Worm (Caenorhabditis elegans) whole organism, L4 larva: ENCODE results near the gene smg-4.

Experiments
- F10B5.3 ChIP-seq: sonication (generic microtip); optimal IDR thresholded peaks from 2 replicates; lab custom pipeline; 2016; ENCODE audit warnings: mild to moderate bottlenecking, missing genetic modification characterization, missing compliant biosample characterization
- R02D3.7 ChIP-seq: fragments of 150-350 bp; sonication (generic microtip); optimal IDR thresholded peaks from 3 replicates; lab custom pipeline; 2014; ENCODE audit warnings: missing biosample characterization, missing genetic modification characterization
- T20F7.1 ChIP-seq: fragments of 200-800 bp; sonication (Bioruptor generic); optimal IDR thresholded peaks from 2 replicates; lab custom pipeline; 2018; ENCODE audit warnings: mild to moderate bottlenecking, missing genetic modification characterization, missing compliant biosample characterization
- Y75B8A.6 ChIP-seq: fragments of 200-800 bp; sonication (Bioruptor generic); IDR thresholded peaks from 2 replicates; pipeline ENCODE4 v1.3.6; 2022; ENCODE audit warnings: missing genetic modification reagents, missing genetic modification characterization, missing compliant biosample characterization
- aly-2 ChIP-seq: sonication (generic microtip); optimal IDR thresholded peaks from 2 replicates; lab custom pipeline; 2018; ENCODE audit warnings: missing biosample characterization, missing genetic modification characterization
- ceh-44 ChIP-seq: fragments of 200-800 bp; sonication (Bioruptor generic); IDR thresholded peaks from 2 replicates; pipeline ENCODE4 v1.3.6; 2022; ENCODE audit warnings: missing genetic modification reagents, missing genetic modification characterization, missing compliant biosample characterization
- ceh-82 ChIP-seq: sonication (generic microtip); optimal IDR thresholded peaks from 2 replicates; lab custom pipeline; 2017; ENCODE audit warnings: missing biosample characterization, missing genetic modification characterization
- ces-1 ChIP-seq: fragments of 150-350 bp; sonication (generic microtip); optimal IDR thresholded peaks from 4 replicates; lab custom pipeline; 2014; ENCODE audit warnings: missing biosample characterization, missing genetic modification reagents, missing genetic modification characterization
- cey-2 ChIP-seq: sonication (generic microtip); optimal IDR thresholded peaks from 3 replicates; lab custom pipeline; 2017; ENCODE audit warnings: missing genetic modification characterization, mild to moderate bottlenecking, missing compliant biosample characterization, antibody characterized with exemption, borderline replicate concordance; ENCODE audit not compliant: insufficient read depth
- ctbp-1 ChIP-seq: fragments of 200-800 bp; sonication (Bioruptor generic); IDR thresholded peaks from 2 replicates; pipeline ENCODE4 v1.3.6; 2022; ENCODE audit warnings: missing genetic modification reagents, missing genetic modification characterization, missing compliant biosample characterization
- daf-16 ChIP-seq, 3 experiments: sonication (generic microtip); optimal IDR thresholded peaks; 2 replicates each; lab custom pipeline; 2016 to 2017; ENCODE audit warnings: missing genetic modification characterization in 3 of 3, missing genetic modification reagents in 3 of 3, mild to moderate bottlenecking in 2 of 3, missing compliant biosample characterization in 2 of 3, missing biosample characterization in 1 of 3, moderate library complexity in 1 of 3
- daf-8 ChIP-seq: fragments of 200-800 bp; sonication (Bioruptor generic); IDR thresholded peaks from 2 replicates; pipeline ENCODE4 v1.3.6; 2022; ENCODE audit warnings: missing genetic modification characterization, missing compliant biosample characterization
- dmd-6 ChIP-seq: fragments of 200-800 bp; sonication (Bioruptor generic); IDR thresholded peaks from 2 replicates; pipeline ENCODE4 v1.3.6; 2022; ENCODE audit warnings: missing genetic modification reagents, missing genetic modification characterization, missing compliant biosample characterization
- dmd-8 ChIP-seq: fragments of 200-800 bp; sonication (Bioruptor generic); IDR thresholded peaks from 2 replicates; pipeline ENCODE4 v1.3.6; 2022; ENCODE audit warnings: missing genetic modification characterization, missing compliant biosample characterization
- dmd-9 ChIP-seq: fragments of 200-800 bp; sonication (Bioruptor generic); IDR thresholded peaks from 2 replicates; pipeline ENCODE4 v1.3.6; 2022; ENCODE audit warnings: missing genetic modification reagents, missing genetic modification characterization, missing compliant biosample characterization
- duxl-1 ChIP-seq: sonication (generic microtip); optimal IDR thresholded peaks from 2 replicates; lab custom pipeline; 2016; ENCODE audit warnings: mild to moderate bottlenecking, missing genetic modification characterization, moderate library complexity, missing compliant biosample characterization; ENCODE audit not compliant: poor library complexity
- egl-27 ChIP-seq: sonication (generic microtip); optimal IDR thresholded peaks from 3 replicates; lab custom pipeline; 2017; ENCODE audit warnings: missing biosample characterization, missing genetic modification reagents, missing genetic modification characterization
- egl-43 ChIP-seq: fragments of 200-800 bp; sonication (Bioruptor generic); IDR thresholded peaks from 2 replicates; pipeline ENCODE4 v1.3.6; 2022; ENCODE audit warnings: missing genetic modification reagents, missing genetic modification characterization, missing compliant biosample characterization
- fos-1 ChIP-seq: fragments of 150-350 bp; optimal IDR thresholded peaks from 2 replicates; lab custom pipeline; 2014; ENCODE audit warnings: missing biosample characterization, missing genetic modification characterization
- gei-8 ChIP-seq: fragments of 200-800 bp; sonication (Bioruptor generic); optimal IDR thresholded peaks from 2 replicates; lab custom pipeline; 2018; ENCODE audit warnings: mild to moderate bottlenecking, missing genetic modification characterization, missing compliant biosample characterization
- hmg-1.1 ChIP-seq: fragments of 200-800 bp; sonication (Bioruptor generic); IDR thresholded peaks from 2 replicates; pipeline ENCODE4 v1.3.6; 2022; ENCODE audit warnings: missing genetic modification reagents, missing genetic modification characterization, missing compliant biosample characterization
- jun-1 ChIP-seq: fragments of 150-350 bp; optimal IDR thresholded peaks from 2 replicates; lab custom pipeline; 2014; ENCODE audit warnings: missing biosample characterization, missing genetic modification reagents, missing genetic modification characterization
- lim-7 ChIP-seq: fragments of 200-800 bp; sonication (Bioruptor generic); IDR thresholded peaks from 2 replicates; pipeline ENCODE4 v1.3.6; 2022; ENCODE audit warnings: missing genetic modification characterization, missing compliant biosample characterization
- lin-15B ChIP-seq: fragments of 150-350 bp; sonication (generic microtip); optimal IDR thresholded peaks from 3 replicates; lab custom pipeline; 2014; ENCODE audit warnings: missing biosample characterization, missing genetic modification characterization
- lin-29 ChIP-seq: fragments of 200-800 bp; sonication (Bioruptor generic); IDR thresholded peaks from 2 replicates; pipeline ENCODE4 v1.3.6; 2022; ENCODE audit warnings: missing genetic modification reagents, missing genetic modification characterization, missing compliant biosample characterization
- madf-5 ChIP-seq, 2 experiments: fragments of 200-800 bp; sonication (Bioruptor generic); IDR thresholded peaks; 2 replicates each; pipeline ENCODE4 v1.3.6; 2022; ENCODE audit warnings: missing compliant biosample characterization in 2 of 2, missing genetic modification characterization in 2 of 2
- mxl-2 ChIP-seq: fragments of 200-800 bp; sonication (Bioruptor generic); conservative IDR thresholded peaks from 2 replicates; pipeline ENCODE4 v1.3.6; 2022; ENCODE audit warnings: missing genetic modification reagents, missing genetic modification characterization, missing compliant biosample characterization
- mxl-3 ChIP-seq: fragments of 200-800 bp; sonication (Bioruptor generic); optimal IDR thresholded peaks from 2 replicates; lab custom pipeline; 2018; ENCODE audit warnings: mild to moderate bottlenecking, missing genetic modification characterization, missing compliant biosample characterization
- nhr-111 ChIP-seq: fragments of 200-800 bp; sonication (Bioruptor generic); optimal IDR thresholded peaks from 2 replicates; lab custom pipeline; 2018; ENCODE audit warnings: mild to moderate bottlenecking, missing genetic modification characterization, missing compliant biosample characterization
- nhr-237 ChIP-seq: sonication (generic microtip); optimal IDR thresholded peaks from 2 replicates; lab custom pipeline; 2017; ENCODE audit warnings: missing biosample characterization, missing genetic modification characterization
- nhr-25 ChIP-seq: sonication (generic microtip); optimal IDR thresholded peaks from 2 replicates; lab custom pipeline; 2017; ENCODE audit warnings: missing genetic modification characterization, mild to moderate bottlenecking, missing compliant biosample characterization, antibody characterized with exemption, moderate library complexity, borderline replicate concordance; ENCODE audit not compliant: insufficient read depth
- nhr-28 ChIP-seq: fragments of 150-350 bp; optimal IDR thresholded peaks from 2 replicates; lab custom pipeline; 2014; ENCODE audit warnings: missing biosample characterization, missing genetic modification characterization
- nhr-41 ChIP-seq: fragments of 200-800 bp; sonication (Bioruptor generic); IDR thresholded peaks from 2 replicates; pipeline ENCODE4 v1.3.6; 2022; ENCODE audit warnings: missing genetic modification reagents, missing genetic modification characterization, missing compliant biosample characterization
- nhr-6 ChIP-seq: fragments of 150-350 bp; optimal IDR thresholded peaks from 2 replicates; lab custom pipeline; 2014; ENCODE audit warnings: missing biosample characterization, missing genetic modification characterization
- nhr-76 ChIP-seq: fragments of 150-350 bp; optimal IDR thresholded peaks from 2 replicates; lab custom pipeline; 2014; ENCODE audit warnings: missing biosample characterization, missing genetic modification characterization
- saeg-2 ChIP-seq: fragments of 200-800 bp; sonication (Bioruptor generic); IDR thresholded peaks from 2 replicates; pipeline ENCODE4 v1.3.6; 2022; ENCODE audit warnings: missing genetic modification reagents, missing genetic modification characterization, missing compliant biosample characterization
- sdz-12 ChIP-seq: fragments of 200-800 bp; sonication (Bioruptor generic); optimal IDR thresholded peaks from 2 replicates; lab custom pipeline; 2018; ENCODE audit warnings: mild to moderate bottlenecking, missing genetic modification characterization, missing compliant biosample characterization
- snpc-4 ChIP-seq: fragments of 150-350 bp; optimal IDR thresholded peaks from 2 replicates; lab custom pipeline; 2014; ENCODE audit warnings: missing biosample characterization, missing genetic modification characterization
- unc-39 ChIP-seq: sonication (generic microtip); optimal IDR thresholded peaks from 2 replicates; lab custom pipeline; 2017; ENCODE audit warnings: missing biosample characterization, missing genetic modification characterization
- zfp-2 ChIP-seq: sonication (generic microtip); optimal IDR thresholded peaks from 2 replicates; lab custom pipeline; 2016; ENCODE audit warnings: mild to moderate bottlenecking, missing genetic modification characterization, missing compliant biosample characterization
- zip-2 ChIP-seq: fragments of 150-350 bp; optimal IDR thresholded peaks from 2 replicates; lab custom pipeline; 2014; ENCODE audit warnings: missing biosample characterization, missing genetic modification characterization
- ztf-11 ChIP-seq: fragments of 150-350 bp; optimal IDR thresholded peaks from 2 replicates; lab custom pipeline; 2014; ENCODE audit warnings: missing biosample characterization, missing genetic modification characterization
- ztf-7 ChIP-seq: fragments of 150-350 bp; optimal IDR thresholded peaks from 2 replicates; lab custom pipeline; 2014; ENCODE audit warnings: missing biosample characterization, missing genetic modification characterization

Gene smg-4

ce11 chrV:9755725-9756124, 21.8 kb downstream of the smg-4 start, which contains the start of gene F58E6.8:
Gene F58E6.8 (minus strand): TSS chrV:9755825.
- no peak for TF ChIP-seq duxl-1 (tag; lab: Kevin White, UChicago)
- no peak for TF ChIP-seq hmg-1.1 (GFP tag; lab: Robert Waterston, UW)
- TF ChIP-seq sdz-12 (GFP tag; lab: Kevin White, UChicago), result no peak
- no peak for TF ChIP-seq dmd-6 (GFP tag; lab: Robert Waterston, UW)
- TF ChIP-seq madf-5 (GFP tag; IDR thresholded peaks at IDR 0.05; lab: Robert Waterston, UW), result no peak
- TF ChIP-seq nhr-6 (tag; lab: Kevin White, UChicago), result no peak
- TF ChIP-seq nhr-25 (tag; lab: Kevin White, UChicago), result no peak
- no peak for TF ChIP-seq R02D3.7 (tag; lab: Kevin White, UChicago)
- TF ChIP-seq mxl-2, result no peak

- no peak for TF ChIP-seq fos-1
- TF ChIP-seq unc-39, result no peak
- no peak for TF ChIP-seq nhr-25 (tag; lab: Kevin White, UChicago)
- no peak for TF ChIP-seq lim-7 (GFP tag; lab: Robert Waterston, UW)
- no peak for TF ChIP-seq duxl-1 (tag; lab: Kevin White, UChicago)
These were observed 23.1 kb downstream of the smg-4 start, which contains the start of gene F58E6.5 for ce11 chrV:9754459-9754858. Gene F58E6.5 (minus strand): TSS chrV:9754559.

- 0 out of 2 replicates have a peak, but pooled peaks have one; percentile 53 for TF ChIP-seq dmd-8
- no peak for TF ChIP-seq daf-8
- no peak for TF ChIP-seq ces-1 (GFP tag; lab: Kevin White, UChicago)
- no peak for TF ChIP-seq nhr-76 (tag; lab: Kevin White, UChicago)
These were observed 24.0 kb downstream of the smg-4 start for ce11 chrV:9753554-9753953.

- TF ChIP-seq ctbp-1 (GFP tag; lab: Robert Waterston, UW), result no peak
- no peak for TF ChIP-seq dmd-9 (GFP tag; lab: Robert Waterston, UW)
- TF ChIP-seq lin-15B, result no peak
- no peak for TF ChIP-seq T20F7.1 (GFP tag; lab: Kevin White, UChicago)
- no peak for TF ChIP-seq zip-2 (tag; lab: Kevin White, UChicago)
- no peak for TF ChIP-seq daf-16 (GFP tag; optimal IDR thresholded peaks at IDR 0.05; lab: Kevin White, UChicago)
- no peak for TF ChIP-seq daf-16 (tag; optimal IDR thresholded peaks at IDR 0.05; lab: Kevin White, UChicago)
- no peak for TF ChIP-seq jun-1
- no peak for TF ChIP-seq F10B5.3 (tag; lab: Kevin White, UChicago)
- no peak for TF ChIP-seq nhr-41 (GFP tag; lab: Robert Waterston, UW)
- TF ChIP-seq ces-1 (GFP tag; lab: Kevin White, UChicago), result no peak
- TF ChIP-seq egl-27, result no peak
- no peak for TF ChIP-seq cey-2
- TF ChIP-seq nhr-28 (tag; lab: Kevin White, UChicago), result no peak
- TF ChIP-seq aly-2 (tag; lab: Kevin White, UChicago), result no peak
- TF ChIP-seq unc-39, result no peak
- TF ChIP-seq zfp-2 (tag; lab: Kevin White, UChicago), result no peak
- no peak for TF ChIP-seq ztf-7 (tag; lab: Kevin White, UChicago)
These were observed 24.6 kb downstream of the smg-4 start, which contains the start of gene F58E6.6 for ce11 chrV:9752918-9753317. Gene F58E6.6 (minus strand): TSS chrV:9753018.

ce11 chrV:9750308-9750707, 27.2 kb downstream of the smg-4 start, which contains the start of gene F58E6.4:
Gene F58E6.4 (minus strand): TSS chrV:9750408.
- TF ChIP-seq hmg-1.1 (GFP tag; lab: Robert Waterston, UW) (no peak), egl-43 (GFP tag; lab: Robert Waterston, UW) (no peak), lin-29 (no peak), ceh-82 (tag; lab: Kevin White, UChicago) (no peak), duxl-1 (tag; lab: Kevin White, UChicago) (no peak), ces-1 (GFP tag; lab: Kevin White, UChicago) (no peak), daf-16 (GFP tag; optimal IDR thresholded peaks at IDR 0.05; lab: Kevin White, UChicago) (no peak), daf-16 (tag; optimal IDR thresholded peaks at IDR 0.05; lab: Kevin White, UChicago) (no peak), dmd-8 (no peak), Y75B8A.6 (GFP tag; lab: Robert Waterston, UW) (no peak), ztf-11 (tag; lab: Kevin White, UChicago) (no peak), unc-39 (no peak), mxl-3 (GFP tag; lab: Kevin White, UChicago) (no peak), ceh-44 (GFP tag; lab: Robert Waterston, UW) (no peak), snpc-4 (tag; lab: Kevin White, UChicago) (no peak), saeg-2 (GFP tag; lab: Robert Waterston, UW) (no peak), gei-8 (no peak), ztf-7 (tag; lab: Kevin White, UChicago) (no peak), nhr-111 (no peak), jun-1 (no peak), nhr-237 (tag; lab: Kevin White, UChicago) (no peak)
